Fruit fly (Drosophila melanogaster) whole organism, prepupa: Measurements from ENCODE around the gene CG13884.
A peak's percentile ranks its signal among the peaks of the same experiment; 100 is the strongest.

ENCODE experiments used
- Blimp-1 ChIP-seq: fragments of 200-800 bp; sonication (Bioruptor generic); optimal IDR thresholded peaks from 3 replicates; lab custom pipeline; 2017; ENCODE audit warnings: missing biosample characterization, missing genetic modification characterization, mild to moderate bottlenecking, moderate library complexity, missing genetic modification reagents
- CG10631 ChIP-seq: fragments of 200-800 bp; sonication (Bioruptor generic); optimal IDR thresholded peaks from 2 replicates; lab custom pipeline; 2016; ENCODE audit warnings: missing biosample characterization, missing genetic modification characterization
- CG10669 ChIP-seq: fragments of 200-800 bp; sonication (Bioruptor generic); optimal IDR thresholded peaks from 3 replicates; lab custom pipeline; 2018; ENCODE audit warnings: missing biosample characterization, mild to moderate bottlenecking, missing genetic modification characterization, moderate library complexity
- CG11294 ChIP-seq: fragments of 200-800 bp; sonication (Bioruptor generic); IDR thresholded peaks from 2 replicates; pipeline ENCODE4 v1.3.6; 2022; ENCODE audit warnings: missing biosample characterization, missing genetic modification characterization
- CG15336 ChIP-seq: fragments of 200-800 bp; sonication (Bioruptor generic); IDR thresholded peaks from 2 replicates; pipeline ENCODE4 v1.3.6; 2022; ENCODE audit warnings: missing biosample characterization, missing genetic modification characterization
- CG1621 ChIP-seq: fragments of 200-800 bp; sonication (Bioruptor generic); optimal IDR thresholded peaks from 3 replicates; lab custom pipeline; 2018; ENCODE audit warnings: missing biosample characterization, mild to moderate bottlenecking, missing genetic modification characterization
- CG3032 ChIP-seq: fragments of 200-800 bp; optimal IDR thresholded peaks from 2 replicates; lab custom pipeline; 2019; ENCODE audit warnings: missing biosample characterization, mild to moderate bottlenecking, missing genetic modification characterization, moderate library complexity
- CG32006 ChIP-seq: fragments of 200-800 bp; sonication (Bioruptor generic); optimal IDR thresholded peaks from 3 replicates; lab custom pipeline; 2017; ENCODE audit warnings: missing biosample characterization, mild to moderate bottlenecking, missing genetic modification characterization
- CG34406 ChIP-seq: fragments of 200-800 bp; sonication (Bioruptor generic); optimal IDR thresholded peaks from 3 replicates; lab custom pipeline; 2016; ENCODE audit warnings: missing biosample characterization, missing genetic modification characterization
- CG3919 ChIP-seq: fragments of 200-800 bp; sonication (Bioruptor generic); optimal IDR thresholded peaks from 3 replicates; lab custom pipeline; 2016; ENCODE audit warnings: missing biosample characterization, missing genetic modification characterization
- CG6808 ChIP-seq: fragments of 200-800 bp; sonication (Bioruptor generic); optimal IDR thresholded peaks from 3 replicates; lab custom pipeline; 2017; ENCODE audit warnings: missing biosample characterization, missing genetic modification characterization, mild to moderate bottlenecking, moderate library complexity, missing genetic modification reagents
- CG6854 ChIP-seq: fragments of 200-800 bp; sonication (Bioruptor generic); optimal IDR thresholded peaks from 2 replicates; lab custom pipeline; 2017; ENCODE audit warnings: missing biosample characterization, mild to moderate bottlenecking, missing genetic modification characterization
- CG8319 ChIP-seq: fragments of 200-800 bp; sonication (Bioruptor generic); optimal IDR thresholded peaks from 3 replicates; lab custom pipeline; 2016; ENCODE audit warnings: missing biosample characterization, missing genetic modification characterization
- CG9139 ChIP-seq: fragments of 200-800 bp; sonication (Bioruptor generic); optimal IDR thresholded peaks from 3 replicates; lab custom pipeline; 2017; ENCODE audit warnings: missing biosample characterization, mild to moderate bottlenecking, missing genetic modification characterization
- Eip75B ChIP-seq: fragments of 200-800 bp; sonication (Bioruptor generic); optimal IDR thresholded peaks from 3 replicates; lab custom pipeline; 2016; ENCODE audit warnings: missing biosample characterization, missing genetic modification characterization
- Eip78C ChIP-seq: fragments of 200-800 bp; sonication (Bioruptor generic); peaks from one replicate; lab custom pipeline; 2016; ENCODE audit warnings: missing biosample characterization, missing genetic modification characterization
- Eip93F ChIP-seq: fragments of 200-800 bp; sonication (Bioruptor generic); optimal IDR thresholded peaks from 2 replicates; lab custom pipeline; 2016; ENCODE audit warnings: missing biosample characterization, mild to moderate bottlenecking, missing genetic modification characterization
- Hr38 ChIP-seq: sonication (Bioruptor generic); optimal IDR thresholded peaks from 2 replicates; lab custom pipeline; 2016; ENCODE audit warnings: missing biosample characterization, missing genetic modification characterization
- Lpt ChIP-seq: fragments of 200-800 bp; sonication (Bioruptor generic); optimal IDR thresholded peaks from 3 replicates; lab custom pipeline; 2016; ENCODE audit warnings: missing biosample characterization, missing genetic modification characterization
- Met ChIP-seq: fragments of 200-800 bp; sonication (Bioruptor generic); optimal IDR thresholded peaks from 3 replicates; lab custom pipeline; 2016; ENCODE audit warnings: missing biosample characterization, missing genetic modification characterization
- OdsH ChIP-seq: fragments of 200-800 bp; sonication (Bioruptor generic); optimal IDR thresholded peaks from 3 replicates; lab custom pipeline; 2016; ENCODE audit warnings: missing biosample characterization, missing genetic modification characterization
- Smox ChIP-seq: fragments of 200-800 bp; sonication (Bioruptor generic); optimal IDR thresholded peaks from 3 replicates; lab custom pipeline; 2016; ENCODE audit warnings: missing biosample characterization, missing genetic modification characterization
- Sox102F ChIP-seq: fragments of 200-800 bp; sonication (Bioruptor generic); optimal IDR thresholded peaks from 2 replicates; lab custom pipeline; 2016; ENCODE audit warnings: missing biosample characterization, mild to moderate bottlenecking, missing genetic modification characterization
- Sox15 ChIP-seq: fragments of 200-800 bp; sonication (Bioruptor generic); optimal IDR thresholded peaks from 3 replicates; lab custom pipeline; 2016; ENCODE audit warnings: missing biosample characterization, missing genetic modification characterization
- cyc ChIP-seq: fragments of 200-800 bp; sonication (Bioruptor generic); optimal IDR thresholded peaks from 3 replicates; lab custom pipeline; 2016; ENCODE audit warnings: missing biosample characterization, missing genetic modification characterization
- dsx ChIP-seq: fragments of 200-800 bp; optimal IDR thresholded peaks from 3 replicates; lab custom pipeline; 2019; ENCODE audit warnings: missing biosample characterization, mild to moderate bottlenecking, missing genetic modification characterization, moderate library complexity; ENCODE audit not compliant: poor library complexity, severe bottlenecking
- esn ChIP-seq: fragments of 200-800 bp; sonication (Bioruptor generic); optimal IDR thresholded peaks from 2 replicates; lab custom pipeline; 2016; ENCODE audit warnings: missing biosample characterization, mild to moderate bottlenecking, missing genetic modification characterization, moderate library complexity
- fd85E ChIP-seq: fragments of 200-800 bp; sonication (Bioruptor generic); optimal IDR thresholded peaks from 3 replicates; lab custom pipeline; 2016; ENCODE audit warnings: missing biosample characterization, missing genetic modification characterization
- fkh ChIP-seq: fragments of 200-800 bp; sonication (Bioruptor generic); optimal IDR thresholded peaks from 3 replicates; lab custom pipeline; 2017; ENCODE audit warnings: missing biosample characterization, mild to moderate bottlenecking, missing genetic modification characterization, moderate library complexity
- lz ChIP-seq: fragments of 200-800 bp; sonication (Bioruptor generic); optimal IDR thresholded peaks from 3 replicates; lab custom pipeline; 2016; ENCODE audit warnings: missing biosample characterization, missing genetic modification characterization
- salr ChIP-seq, 2 experiments: fragments of 200-800 bp; sonication (Bioruptor generic); optimal IDR thresholded peaks; 3 replicates each; lab custom pipeline; 2016 to 2018; ENCODE audit warnings: missing biosample characterization in 2 of 2, missing genetic modification characterization in 2 of 2, mild to moderate bottlenecking in 1 of 2
- spab ChIP-seq: fragments of 200-800 bp; sonication (Bioruptor generic); optimal IDR thresholded peaks from 2 replicates; lab custom pipeline; 2017; ENCODE audit warnings: missing biosample characterization, mild to moderate bottlenecking, missing genetic modification characterization, missing genetic modification reagents
- ss ChIP-seq, 2 experiments: fragments of 200-800 bp; sonication (Bioruptor generic); optimal IDR thresholded peaks; 2 replicates in 1 of 2; 3 replicates in 1 of 2; lab custom pipeline; 2017 to 2018; ENCODE audit warnings: mild to moderate bottlenecking in 2 of 2, missing biosample characterization in 2 of 2, missing genetic modification characterization in 2 of 2, moderate library complexity in 1 of 2
- topi ChIP-seq: fragments of 200-800 bp; sonication (Bioruptor generic); optimal IDR thresholded peaks from 3 replicates; lab custom pipeline; 2016; ENCODE audit warnings: missing biosample characterization, missing genetic modification characterization

CG13884 gene

dm6 chr3L:346656-347640 is 19.3 kb downstream of the CG13884 start, which contains the start of gene mth (continued):
- no peak for TF ChIP-seq Eip75B
- no peak for TF ChIP-seq CG34406 (GFP tag; lab: Kevin White, UChicago)
- TF ChIP-seq Sox102F (GFP tag; lab: Kevin White, UChicago): peak; percentile 2
- peak; percentile 39 for TF ChIP-seq CG32006
- no peak for TF ChIP-seq CG6808 (GFP tag; lab: Kevin White, UChicago)
- peak; percentile 49 for TF ChIP-seq CG10631 (GFP tag; lab: Kevin White, UChicago)
- peak; percentile 38 for TF ChIP-seq CG3919 (GFP tag; lab: Kevin White, UChicago)
- peak; percentile 6 for TF ChIP-seq Sox15 (GFP tag; lab: Kevin White, UChicago)
- peak; percentile 25 for TF ChIP-seq OdsH (GFP tag; lab: Kevin White, UChicago)
- peak; percentile 44 for TF ChIP-seq Met (GFP tag; lab: Kevin White, UChicago)
- TF ChIP-seq dsx: peak; percentile 70
- peak; percentile 29 for TF ChIP-seq CG9139 (GFP tag; lab: Kevin White, UChicago)
- peak; percentile 52 for TF ChIP-seq fkh (GFP tag; lab: Kevin White, UChicago)
- no peak for TF ChIP-seq CG8319 (GFP tag; lab: Kevin White, UChicago)
- peak; percentile 18 to 41 for TF ChIP-seq ss (GFP tag; optimal IDR thresholded peaks at IDR 0.05; lab: Kevin White, UChicago)
- TF ChIP-seq fd85E (GFP tag; lab: Kevin White, UChicago): peak; percentile 52
- peak; percentile 62 for TF ChIP-seq cyc (GFP tag; lab: Kevin White, UChicago)
- TF ChIP-seq CG11294 (GFP tag; lab: Robert Waterston, UW): 0 out of 2 replicates have a peak, but pooled peaks have one; percentile 9
- peak; percentile 69 for TF ChIP-seq lz (GFP tag; lab: Kevin White, UChicago)
- TF ChIP-seq Blimp-1: no peak
- no peak for TF ChIP-seq CG1621 (tag; lab: Kevin White, UChicago)

- TF ChIP-seq Eip78C: peak; percentile 62
- no peak for TF ChIP-seq Hr38
- TF ChIP-seq CG8319 (GFP tag; lab: Kevin White, UChicago): no peak
- TF ChIP-seq Lpt (GFP tag; lab: Kevin White, UChicago): no peak
- TF ChIP-seq salr (GFP tag; optimal IDR thresholded peaks at IDR 0.05; lab: Kevin White, UChicago): no peak
- no peak for TF ChIP-seq ss (GFP tag; optimal IDR thresholded peaks at IDR 0.05; lab: Kevin White, UChicago)
- TF ChIP-seq esn (GFP tag; lab: Kevin White, UChicago): no peak
- no peak for TF ChIP-seq fkh (GFP tag; lab: Kevin White, UChicago)
These were observed 22.9 kb downstream of the CG13884 start for dm6 chr3L:343316-343715.

- no peak for TF ChIP-seq CG15336 (GFP tag; lab: Robert Waterston, UW)
- TF ChIP-seq Blimp-1: no peak
- no peak for TF ChIP-seq Sox15 (GFP tag; lab: Kevin White, UChicago)
- TF ChIP-seq Smox (GFP tag; lab: Kevin White, UChicago): no peak
- TF ChIP-seq fd85E (GFP tag; lab: Kevin White, UChicago): no peak
- no peak for TF ChIP-seq Eip93F (GFP tag; lab: Kevin White, UChicago)
- TF ChIP-seq CG6854 (GFP tag; lab: Kevin White, UChicago): no peak
- no peak for TF ChIP-seq CG3032 (tag; lab: Kevin White, UChicago)
- no peak for TF ChIP-seq CG10669 (GFP tag; lab: Kevin White, UChicago)
- no peak for TF ChIP-seq topi
- no peak for TF ChIP-seq spab (GFP tag; lab: Kevin White, UChicago)
- no peak for TF ChIP-seq OdsH (GFP tag; lab: Kevin White, UChicago)
- no peak for TF ChIP-seq Lpt (GFP tag; lab: Kevin White, UChicago)
- TF ChIP-seq CG11294 (GFP tag; lab: Robert Waterston, UW): no peak
- TF ChIP-seq, all 60 proteins: peak for 0
These were observed 23.4 kb downstream of the CG13884 start, which contains the start of gene mthl10 for dm6 chr3L:342839-343238. mthl10 (minus strand) TSS chr3L:342915.
